Worm (Caenorhabditis elegans): ENCODE measurements around the gene ZK1307.1.

DNA sequence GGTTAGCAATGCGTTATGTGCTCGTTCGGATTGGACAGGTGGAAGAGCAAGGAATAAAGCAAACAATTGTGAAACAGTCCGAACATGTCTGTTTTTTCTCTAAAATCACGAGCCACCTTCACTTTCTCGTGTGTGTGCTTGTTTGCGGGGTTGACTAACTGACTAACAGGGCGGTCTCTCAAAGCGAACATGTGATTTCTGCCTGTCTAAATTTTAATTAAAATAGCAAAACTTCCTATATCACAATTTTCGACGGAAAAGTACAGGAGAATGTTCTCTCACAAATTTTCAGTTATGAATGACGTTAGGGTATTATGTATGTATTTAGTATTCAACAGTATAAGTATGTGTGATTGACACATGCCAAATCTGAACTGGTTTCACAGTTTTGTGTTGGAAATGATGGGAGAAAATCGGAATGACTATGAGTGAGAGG, 33.4 kb downstream of the ZK1307.1 start:
- TF ChIP-seq snpc-4 (tag; optimal IDR thresholded peaks at IDR 0.05): no peak
- no peak for TF ChIP-seq elt-3 (tag; optimal IDR thresholded peaks at IDR 0.05)
- no peak for TF ChIP-seq nhr-76 (tag; optimal IDR thresholded peaks at IDR 0.05)
- no peak for TF ChIP-seq daf-12 (tag; optimal IDR thresholded peaks at IDR 0.05)
- TF ChIP-seq ZK546.5 (tag; optimal IDR thresholded peaks at IDR 0.05): no peak
- peak; percentile 8 for TF ChIP-seq nhr-23 (tag; optimal IDR thresholded peaks at IDR 0.05)
- no peak for TF ChIP-seq eor-1 (tag; optimal IDR thresholded peaks at IDR 0.05)
- no peak for TF ChIP-seq hmg-11 (tag; optimal IDR thresholded peaks at IDR 0.05)
- TF ChIP-seq mdl-1 (tag; optimal IDR thresholded peaks at IDR 0.05): no peak

Measured in whole organism, L3 larva.